Fruit fly (Drosophila melanogaster) whole organism, embryonic: Measurements from ENCODE around the gene CG43221.

Experiments
- CG13424 ChIP-seq: fragments of 200-800 bp; sonication (Bioruptor generic); optimal IDR thresholded peaks from 2 replicates; lab custom pipeline; 2019; ENCODE audit warnings: missing biosample characterization, mild to moderate bottlenecking, missing genetic modification characterization, moderate library complexity
- CG17912 ChIP-seq: fragments of 200-800 bp; sonication (Bioruptor generic); optimal IDR thresholded peaks from 2 replicates; lab custom pipeline; 2018; ENCODE audit warnings: missing biosample characterization, mild to moderate bottlenecking, missing genetic modification characterization
- CG1792 ChIP-seq: fragments of 200-800 bp; sonication (Bioruptor generic); optimal IDR thresholded peaks from 2 replicates; lab custom pipeline; 2016; ENCODE audit warnings: missing biosample characterization, missing genetic modification characterization
- CG4282 ChIP-seq: fragments of 200-800 bp; sonication (Bioruptor generic); optimal IDR thresholded peaks from 2 replicates; lab custom pipeline; 2016; ENCODE audit warnings: missing biosample characterization, missing genetic modification characterization
- CG8281 ChIP-seq: fragments of 200-800 bp; sonication (Bioruptor generic); optimal IDR thresholded peaks from 2 replicates; lab custom pipeline; 2018; ENCODE audit warnings: missing biosample characterization, mild to moderate bottlenecking, missing genetic modification characterization, moderate library complexity
- Doc3 ChIP-seq: fragments of 200-800 bp; sonication (Bioruptor generic); IDR thresholded peaks from 3 replicates; pipeline ENCODE4 v1.3.6; 2022; ENCODE audit warnings: missing biosample characterization, missing genetic modification characterization; ENCODE audit not compliant: partially characterized antibody
- Med ChIP-seq: fragments of 200-800 bp; sonication (Bioruptor generic); peaks from one replicate; lab custom pipeline; 2016; ENCODE audit warnings: missing biosample characterization, missing genetic modification characterization, mild to moderate bottlenecking, inconsistent platforms, moderate library complexity
- en ChIP-seq: fragments of 200-800 bp; sonication (Bioruptor generic); optimal IDR thresholded peaks from 2 replicates; lab custom pipeline; 2016; ENCODE audit warnings: missing biosample characterization, missing genetic modification characterization
- onecut ChIP-seq: fragments of 200-800 bp; sonication (Bioruptor generic); IDR thresholded peaks from 2 replicates; pipeline ENCODE4 v1.3.6; 2022; ENCODE audit warnings: missing biosample characterization, missing genetic modification characterization
- zen ChIP-seq: fragments of 200-800 bp; sonication (Bioruptor generic); optimal IDR thresholded peaks from 3 replicates; lab custom pipeline; 2018; ENCODE audit warnings: missing biosample characterization, mild to moderate bottlenecking, missing genetic modification characterization, moderate library complexity

- TF ChIP-seq Doc3 (GFP tag; lab: Robert Waterston, UW) (no peak), Med (GFP tag; lab: Kevin White, UChicago) (peak; percentile 93), CG13424 (tag; lab: Kevin White, UChicago) (peak; percentile 87), zen (tag; lab: Kevin White, UChicago) (no peak), en (GFP tag; lab: Kevin White, UChicago) (peak; percentile 69), onecut (no peak), CG1792 (peak; percentile 83), CG4282 (GFP tag; lab: Kevin White, UChicago) (peak; percentile 69), CG8281 (tag; lab: Kevin White, UChicago) (peak; percentile 47), CG17912 (GFP tag; lab: Kevin White, UChicago) (peak; percentile 9)
These were observed 19.5 kb upstream of the CG43221 start for dm6 chr2L:17465915-17466677.
